Worm (Caenorhabditis elegans): Measurements from ENCODE around the gene D2089.8.

Gene D2089.8

DNA sequence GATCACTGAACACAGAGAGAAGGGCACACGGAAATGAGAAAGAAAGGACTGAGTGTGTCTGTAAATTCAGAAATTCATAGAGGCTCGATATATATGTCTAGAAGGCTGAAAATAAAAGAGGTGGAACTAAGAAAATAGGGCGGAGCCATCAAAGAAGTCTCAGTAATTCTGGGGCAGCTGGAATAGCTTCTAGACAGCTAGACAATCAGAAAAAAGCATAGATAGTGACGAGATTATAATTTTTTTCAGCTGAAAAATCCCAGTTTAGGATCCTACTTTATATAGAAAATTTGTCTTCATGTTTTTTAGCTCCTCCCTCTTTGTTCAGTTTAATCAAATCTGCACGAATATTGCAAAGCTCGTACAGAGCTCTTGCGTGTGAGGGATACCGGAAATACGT, 2.5 kb upstream of the D2089.8 start, which contains the start of gene D2089.3:
Gene D2089.3 (minus strand): TSS at position 101 of the 400 bp plus-strand sequence.
- TF ChIP-seq flt-1 (GFP tag; IDR thresholded peaks at IDR 0.05) (no peak), hmbx-1 (tag; optimal IDR thresholded peaks at IDR 0.05) (no peak), ceh-36 (tag; optimal IDR thresholded peaks at IDR 0.05) (no peak), hmg-4 (GFP tag; optimal IDR thresholded peaks at IDR 0.05) (no peak), ets-7 (tag; optimal IDR thresholded peaks at IDR 0.05) (no peak), ceh-13 (GFP tag; optimal IDR thresholded peaks at IDR 0.05) (no peak), tbx-37 (GFP tag; conservative IDR thresholded peaks at IDR 0.05) (no peak), scrt-1 (GFP tag; IDR thresholded peaks at IDR 0.05) (no peak), F13C5.2 (tag; optimal IDR thresholded peaks at IDR 0.05) (no peak), B0310.2 (tag; optimal IDR thresholded peaks at IDR 0.05) (no peak), hnd-1 (tag; optimal IDR thresholded peaks at IDR 0.05) (no peak), aly-1 (tag; optimal IDR thresholded peaks at IDR 0.05) (no peak), pes-1 (GFP tag; IDR thresholded peaks at IDR 0.05) (no peak)

DNA sequence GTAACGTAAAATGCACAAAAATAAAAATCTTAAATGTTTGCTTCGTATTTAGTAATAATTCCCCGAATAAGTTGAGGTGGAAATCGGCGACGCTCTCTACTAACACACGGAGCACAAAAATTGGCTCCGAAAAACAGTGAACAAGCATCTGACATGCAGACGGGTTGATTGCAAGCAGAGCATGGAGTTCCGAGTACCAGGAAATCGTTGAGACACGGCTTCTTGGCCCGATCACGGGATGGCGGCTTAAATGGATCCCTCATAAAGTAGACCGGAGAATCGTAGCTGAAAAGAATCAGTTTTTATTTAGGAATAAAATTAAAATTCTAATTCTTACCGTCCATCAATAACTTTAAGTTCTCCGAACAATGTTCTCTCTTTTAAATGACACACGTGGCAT, 302 bp downstream of the D2089.8 start:
- TF ChIP-seq ama-1 (optimal IDR thresholded peaks at IDR 0.05), result peak; percentile 61
- no peak for TF ChIP-seq flt-1 (GFP tag; IDR thresholded peaks at IDR 0.05)

ce11 chrII:10661448-10662064, 1.0 kb downstream of the D2089.8 start:
- TF ChIP-seq pes-1 (GFP tag; IDR thresholded peaks at IDR 0.05) (no peak), hmg-4 (GFP tag; optimal IDR thresholded peaks at IDR 0.05) (no peak), tra-4 (tag; optimal IDR thresholded peaks at IDR 0.05) (no peak), ets-7 (tag; optimal IDR thresholded peaks at IDR 0.05) (no peak), ama-1 (optimal IDR thresholded peaks at IDR 0.05) (no peak), ceh-13 (GFP tag; optimal IDR thresholded peaks at IDR 0.05) (no peak), scrt-1 (GFP tag; IDR thresholded peaks at IDR 0.05) (no peak), hnd-1 (tag; optimal IDR thresholded peaks at IDR 0.05) (no peak), tbx-37 (GFP tag; conservative IDR thresholded peaks at IDR 0.05) (no peak), tbx-11 (GFP tag; IDR thresholded peaks at IDR 0.05) (no peak), F13C5.2 (tag; optimal IDR thresholded peaks at IDR 0.05) (no peak), flt-1 (GFP tag; IDR thresholded peaks at IDR 0.05) (no peak), hmbx-1 (tag; optimal IDR thresholded peaks at IDR 0.05) (no peak), ceh-36 (tag; optimal IDR thresholded peaks at IDR 0.05) (no peak), sea-1 (GFP tag; conservative IDR thresholded peaks at IDR 0.05) (no peak), B0310.2 (tag; optimal IDR thresholded peaks at IDR 0.05) (no peak)

ce11 chrII:10660892-10661291, 1.7 kb downstream of the D2089.8 start, which contains the start of gene marc-2:
marc-2 (minus strand) TSS chrII:10660992.
- TF ChIP-seq pes-1 (GFP tag; IDR thresholded peaks at IDR 0.05), result no peak
- TF ChIP-seq tbx-37 (GFP tag; conservative IDR thresholded peaks at IDR 0.05), result no peak
- no peak for TF ChIP-seq ama-1 (optimal IDR thresholded peaks at IDR 0.05)

DNA sequence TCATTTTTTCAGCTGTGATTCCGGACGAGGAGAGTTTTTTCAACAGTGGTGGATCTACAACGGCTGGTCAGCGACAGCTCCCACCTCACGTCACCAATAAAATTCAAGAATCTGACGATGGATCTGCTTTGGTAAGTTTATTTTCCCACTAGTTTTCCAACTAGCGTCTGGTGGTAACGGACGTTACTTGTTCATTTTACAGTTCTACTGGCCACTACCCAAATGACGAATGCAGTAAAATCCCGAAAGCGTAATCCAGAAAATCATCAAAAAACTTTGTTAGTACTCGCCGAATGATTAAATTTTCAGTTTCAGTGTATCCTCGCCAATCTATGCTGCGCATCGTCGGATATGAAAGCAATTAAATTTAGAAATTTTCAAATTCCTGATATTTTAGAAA, 3.0 kb downstream of the D2089.8 start:
- TF ChIP-seq ceh-36 (tag; optimal IDR thresholded peaks at IDR 0.05) (no peak), flt-1 (GFP tag; IDR thresholded peaks at IDR 0.05) (no peak), F13C5.2 (tag; optimal IDR thresholded peaks at IDR 0.05) (no peak)

ce11 chrII:10658576-10659256, 3.9 kb downstream of the D2089.8 start, which contains the start of the genes snu-13 and rsp-7:
snu-13 (minus strand) TSS chrII:10658626.
rsp-7 (plus strand) TSS chrII:10659206.
- no peak for TF ChIP-seq tra-4 (tag; optimal IDR thresholded peaks at IDR 0.05)
- TF ChIP-seq sea-1 (GFP tag; conservative IDR thresholded peaks at IDR 0.05), result no peak
- no peak for TF ChIP-seq F13C5.2 (tag; optimal IDR thresholded peaks at IDR 0.05)
- TF ChIP-seq B0310.2 (tag; optimal IDR thresholded peaks at IDR 0.05), result no peak
- no peak for TF ChIP-seq aly-1 (tag; optimal IDR thresholded peaks at IDR 0.05)
- TF ChIP-seq ceh-36 (tag; optimal IDR thresholded peaks at IDR 0.05), result no peak
- TF ChIP-seq tbx-11 (GFP tag; IDR thresholded peaks at IDR 0.05), result no peak
- no peak for TF ChIP-seq tbx-37 (GFP tag; conservative IDR thresholded peaks at IDR 0.05)
- no peak for TF ChIP-seq flt-1 (GFP tag; IDR thresholded peaks at IDR 0.05)
- no peak for TF ChIP-seq ceh-13 (GFP tag; optimal IDR thresholded peaks at IDR 0.05)
- no peak for TF ChIP-seq ama-1 (optimal IDR thresholded peaks at IDR 0.05)
- no peak for TF ChIP-seq ets-7 (tag; optimal IDR thresholded peaks at IDR 0.05)
- TF ChIP-seq scrt-1 (GFP tag; IDR thresholded peaks at IDR 0.05), result no peak
- no peak for TF ChIP-seq hmg-4 (GFP tag; optimal IDR thresholded peaks at IDR 0.05)
- TF ChIP-seq hnd-1 (tag; optimal IDR thresholded peaks at IDR 0.05), result no peak
- no peak for TF ChIP-seq hmbx-1 (tag; optimal IDR thresholded peaks at IDR 0.05)
- TF ChIP-seq pes-1 (GFP tag; IDR thresholded peaks at IDR 0.05), result no peak

ce11 chrII:10657632-10658108, 4.9 kb downstream of the D2089.8 start, which contains the start of gene lact-3:
lact-3 (minus strand) TSS chrII:10657682.
- 0 out of 2 replicates have a peak, but pooled peaks have one; percentile 9 for TF ChIP-seq sea-1 (GFP tag; conservative IDR thresholded peaks at IDR 0.05)
- no peak for TF ChIP-seq hmbx-1 (tag; optimal IDR thresholded peaks at IDR 0.05)

ce11 chrII:10656395-10656794, 6.2 kb downstream of the D2089.8 start:
- TF ChIP-seq hmg-4 (GFP tag; optimal IDR thresholded peaks at IDR 0.05) (no peak), aly-1 (tag; optimal IDR thresholded peaks at IDR 0.05) (no peak), tra-4 (tag; optimal IDR thresholded peaks at IDR 0.05) (no peak), flt-1 (GFP tag; IDR thresholded peaks at IDR 0.05) (no peak), ama-1 (optimal IDR thresholded peaks at IDR 0.05) (no peak), ceh-13 (GFP tag; optimal IDR thresholded peaks at IDR 0.05) (no peak), B0310.2 (tag; optimal IDR thresholded peaks at IDR 0.05) (no peak), pes-1 (GFP tag; IDR thresholded peaks at IDR 0.05) (no peak), tbx-37 (GFP tag; conservative IDR thresholded peaks at IDR 0.05) (no peak), hmbx-1 (tag; optimal IDR thresholded peaks at IDR 0.05) (no peak), ceh-36 (tag; optimal IDR thresholded peaks at IDR 0.05) (no peak), tbx-11 (GFP tag; IDR thresholded peaks at IDR 0.05) (no peak), F13C5.2 (tag; optimal IDR thresholded peaks at IDR 0.05) (no peak), hnd-1 (tag; optimal IDR thresholded peaks at IDR 0.05) (no peak), ets-7 (tag; optimal IDR thresholded peaks at IDR 0.05) (no peak), scrt-1 (GFP tag; IDR thresholded peaks at IDR 0.05) (no peak), sea-1 (GFP tag; conservative IDR thresholded peaks at IDR 0.05) (no peak)

Measured in whole organism, early embryonic.